Fruit fly (Drosophila melanogaster) whole organism, embryonic: Measurements from ENCODE around the gene RapGAP1.

Source experiments
- Atf3 ChIP-seq: fragments of 200-800 bp; sonication (Bioruptor generic); optimal IDR thresholded peaks from 3 replicates; lab custom pipeline; 2016; ENCODE audit warnings: missing biosample characterization, missing genetic modification characterization
- CG10979 ChIP-seq: fragments of 200-800 bp; sonication (Bioruptor generic); optimal IDR thresholded peaks from 2 replicates; lab custom pipeline; 2018; ENCODE audit warnings: missing biosample characterization, mild to moderate bottlenecking, missing genetic modification characterization, moderate library complexity
- CG1602 ChIP-seq: fragments of 200-800 bp; sonication (Bioruptor generic); optimal IDR thresholded peaks from 3 replicates; lab custom pipeline; 2016; ENCODE audit warnings: missing biosample characterization, missing genetic modification characterization
- CG1792 ChIP-seq: fragments of 200-800 bp; sonication (Bioruptor generic); optimal IDR thresholded peaks from 2 replicates; lab custom pipeline; 2016; ENCODE audit warnings: missing biosample characterization, missing genetic modification characterization
- CG3065 ChIP-seq: fragments of 200-800 bp; sonication (Bioruptor generic); optimal IDR thresholded peaks from 2 replicates; lab custom pipeline; 2016; ENCODE audit warnings: missing biosample characterization, missing genetic modification characterization
- pfk ChIP-seq: fragments of 200-800 bp; sonication (Bioruptor generic); optimal IDR thresholded peaks from 2 replicates; lab custom pipeline; 2018; ENCODE audit warnings: missing biosample characterization, mild to moderate bottlenecking, missing genetic modification characterization, moderate library complexity
- pros ChIP-seq: fragments of 200-800 bp; sonication (Bioruptor generic); optimal IDR thresholded peaks from 3 replicates; lab custom pipeline; 2019; ENCODE audit warnings: missing biosample characterization, mild to moderate bottlenecking, missing genetic modification characterization, moderate library complexity
- psq ChIP-seq: fragments of 200-800 bp; sonication (Bioruptor generic); optimal IDR thresholded peaks from 2 replicates; lab custom pipeline; 2017; ENCODE audit warnings: missing biosample characterization, missing genetic modification characterization
- sens-2 ChIP-seq: fragments of 200-800 bp; sonication (Bioruptor generic); IDR thresholded peaks from 2 replicates; pipeline ENCODE4 v1.3.6; 2022; ENCODE audit warnings: missing biosample characterization, missing genetic modification characterization

DNA sequence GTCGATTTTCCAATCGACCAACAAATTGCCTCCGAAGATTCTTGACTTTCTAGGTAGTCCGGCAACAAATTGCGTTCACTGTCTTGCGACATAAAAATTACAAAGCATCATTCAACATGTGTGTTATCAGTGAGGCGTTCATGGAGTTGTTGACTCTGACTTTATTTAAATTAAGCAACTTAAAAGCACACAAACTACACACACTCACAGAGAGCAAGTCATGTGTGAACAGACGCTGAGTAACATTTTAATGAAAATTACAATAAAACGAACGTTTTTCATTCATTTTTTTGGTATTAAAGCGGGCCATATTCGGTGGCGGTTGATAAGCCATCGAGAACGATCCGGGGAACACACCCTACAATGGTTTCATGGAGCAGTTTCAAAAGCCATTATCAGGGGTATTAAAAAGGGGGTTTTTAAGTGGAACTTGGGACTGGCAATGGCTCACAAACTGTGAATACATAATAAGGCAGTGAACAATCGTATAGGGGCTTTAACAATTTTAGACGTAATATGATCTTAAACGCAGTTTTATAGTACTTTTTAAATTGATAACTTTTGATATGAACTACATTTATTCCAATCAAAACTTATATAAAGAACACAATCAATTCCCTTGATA is 50.5 kb downstream of the RapGAP1 start:
- TF ChIP-seq pros (GFP tag; lab: Kevin White, UChicago) (peak; percentile 28), pfk (GFP tag; lab: Kevin White, UChicago) (no peak), sens-2 (no peak), CG10979 (no peak), CG3065 (GFP tag; lab: Kevin White, UChicago) (no peak), psq (GFP tag; lab: Kevin White, UChicago) (no peak), CG1602 (no peak), CG1792 (GFP tag; lab: Kevin White, UChicago) (no peak), Atf3 (GFP tag; lab: Kevin White, UChicago) (no peak)
